Worm (Caenorhabditis elegans): ENCODE measurements around the gene C28G1.10.
A peak's percentile ranks its signal among the peaks of the same experiment; 100 is the strongest.

The C28G1.10 gene

ce11 chrX:8846447-8847237 is at the start of gene C28G1.10:
C28G1.10 (plus strand) TSS chrX:8847122.
- no peak for TF ChIP-seq him-1 (tag; optimal IDR thresholded peaks at IDR 0.05)
- TF ChIP-seq dao-5 (tag; optimal IDR thresholded peaks at IDR 0.05) = no peak
- no peak for TF ChIP-seq W03F9.2 (tag; optimal IDR thresholded peaks at IDR 0.05)

- TF ChIP-seq W03F9.2 (tag; optimal IDR thresholded peaks at IDR 0.05) (no peak), dao-5 (tag; optimal IDR thresholded peaks at IDR 0.05) (no peak), him-1 (tag; optimal IDR thresholded peaks at IDR 0.05) (no peak)
Measured at ce11 chrX:8797653-8798052, 49.3 kb upstream of the C28G1.10 start.

- no peak for TF ChIP-seq W03F9.2 (tag; optimal IDR thresholded peaks at IDR 0.05)
- no peak for TF ChIP-seq him-1 (tag; optimal IDR thresholded peaks at IDR 0.05)
- no peak for TF ChIP-seq dao-5 (tag; optimal IDR thresholded peaks at IDR 0.05)
Measured at ce11 chrX:8799925-8800324, 47.0 kb upstream of the C28G1.10 start.

- no peak for TF ChIP-seq dao-5 (tag; optimal IDR thresholded peaks at IDR 0.05)
- TF ChIP-seq him-1 (tag; optimal IDR thresholded peaks at IDR 0.05) = no peak
Measured at ce11 chrX:8800355-8800754, 46.6 kb upstream of the C28G1.10 start.

ce11 chrX:8800983-8801382 is 45.9 kb upstream of the C28G1.10 start:
- TF ChIP-seq W03F9.2 (tag; optimal IDR thresholded peaks at IDR 0.05) (no peak), him-1 (tag; optimal IDR thresholded peaks at IDR 0.05) (peak; percentile 42), dao-5 (tag; optimal IDR thresholded peaks at IDR 0.05) (no peak)

- TF ChIP-seq him-1 (tag; optimal IDR thresholded peaks at IDR 0.05) (no peak), W03F9.2 (tag; optimal IDR thresholded peaks at IDR 0.05) (no peak), dao-5 (tag; optimal IDR thresholded peaks at IDR 0.05) (no peak)
Measured at ce11 chrX:8805475-8805874, 41.4 kb upstream of the C28G1.10 start.

ce11 chrX:8806070-8806799 is 40.7 kb upstream of the C28G1.10 start, which contains the start of gene R04E5.8:
R04E5.8 (minus strand) TSS chrX:8806120.
- peak; percentile 90 for TF ChIP-seq him-1 (tag; optimal IDR thresholded peaks at IDR 0.05)
- TF ChIP-seq dao-5 (tag; optimal IDR thresholded peaks at IDR 0.05) = no peak

ce11 chrX:8808740-8809139 is 38.2 kb upstream of the C28G1.10 start:
- TF ChIP-seq W03F9.2 (tag; optimal IDR thresholded peaks at IDR 0.05) = no peak

- TF ChIP-seq W03F9.2 (tag; optimal IDR thresholded peaks at IDR 0.05) (peak; percentile 69), him-1 (tag; optimal IDR thresholded peaks at IDR 0.05) (peak; percentile 98), dao-5 (tag; optimal IDR thresholded peaks at IDR 0.05) (peak; percentile 42)
Measured at ce11 chrX:8810908-8811307, 36.0 kb upstream of the C28G1.10 start, which contains the start of gene R04E5.9. R04E5.9 (minus strand) TSS chrX:8811142.

ce11 chrX:8811916-8812315 is 35.0 kb upstream of the C28G1.10 start, which contains the start of gene cnnm-2:
cnnm-2 (plus strand) TSS chrX:8812105.
- no peak for TF ChIP-seq dao-5 (tag; optimal IDR thresholded peaks at IDR 0.05)
- TF ChIP-seq him-1 (tag; optimal IDR thresholded peaks at IDR 0.05) = no peak
- TF ChIP-seq W03F9.2 (tag; optimal IDR thresholded peaks at IDR 0.05) = no peak

ce11 chrX:8817929-8818328 is 29.0 kb upstream of the C28G1.10 start:
- TF ChIP-seq dao-5 (tag; optimal IDR thresholded peaks at IDR 0.05) (no peak), W03F9.2 (tag; optimal IDR thresholded peaks at IDR 0.05) (no peak), him-1 (tag; optimal IDR thresholded peaks at IDR 0.05) (no peak)

- TF ChIP-seq him-1 (tag; optimal IDR thresholded peaks at IDR 0.05) (no peak), dao-5 (tag; optimal IDR thresholded peaks at IDR 0.05) (no peak), W03F9.2 (tag; optimal IDR thresholded peaks at IDR 0.05) (no peak)
Measured at ce11 chrX:8819815-8820415, 27.0 kb upstream of the C28G1.10 start.

ce11 chrX:8820643-8821042 is 26.3 kb upstream of the C28G1.10 start:
- TF ChIP-seq him-1 (tag; optimal IDR thresholded peaks at IDR 0.05) = no peak
- TF ChIP-seq W03F9.2 (tag; optimal IDR thresholded peaks at IDR 0.05) = no peak
- no peak for TF ChIP-seq dao-5 (tag; optimal IDR thresholded peaks at IDR 0.05)

- no peak for TF ChIP-seq him-1 (tag; optimal IDR thresholded peaks at IDR 0.05)
- no peak for TF ChIP-seq dao-5 (tag; optimal IDR thresholded peaks at IDR 0.05)
- TF ChIP-seq W03F9.2 (tag; optimal IDR thresholded peaks at IDR 0.05) = no peak
Measured at ce11 chrX:8824437-8824836, 22.5 kb upstream of the C28G1.10 start, which contains the start of gene ifd-1. ifd-1 (minus strand) TSS chrX:8824448.
